Worm (Caenorhabditis elegans) whole organism, L3 larva: ENCODE data around the gene Y54G2A.12.

Source experiments
- egl-27 ChIP-seq: sonication (generic microtip); optimal IDR thresholded peaks from 4 replicates; lab custom pipeline; 2017; ENCODE audit warnings: missing biosample characterization, missing genetic modification reagents, missing genetic modification characterization
- egl-5 ChIP-seq: fragments of 150-350 bp; optimal IDR thresholded peaks from 2 replicates; lab custom pipeline; 2017; ENCODE audit warnings: missing biosample characterization, missing genetic modification reagents, missing genetic modification characterization, inconsistent platforms
- lin-15B ChIP-seq: fragments of 150-350 bp; optimal IDR thresholded peaks from 2 replicates; lab custom pipeline; 2014; ENCODE audit warnings: missing biosample characterization, missing genetic modification characterization
- nfya-1 ChIP-seq: sonication (generic microtip); optimal IDR thresholded peaks from 2 replicates; lab custom pipeline; 2017; ENCODE audit warnings: missing genetic modification characterization, mild to moderate bottlenecking, missing compliant biosample characterization, antibody characterized with exemption, moderate library complexity; ENCODE audit not compliant: insufficient read depth

DNA sequence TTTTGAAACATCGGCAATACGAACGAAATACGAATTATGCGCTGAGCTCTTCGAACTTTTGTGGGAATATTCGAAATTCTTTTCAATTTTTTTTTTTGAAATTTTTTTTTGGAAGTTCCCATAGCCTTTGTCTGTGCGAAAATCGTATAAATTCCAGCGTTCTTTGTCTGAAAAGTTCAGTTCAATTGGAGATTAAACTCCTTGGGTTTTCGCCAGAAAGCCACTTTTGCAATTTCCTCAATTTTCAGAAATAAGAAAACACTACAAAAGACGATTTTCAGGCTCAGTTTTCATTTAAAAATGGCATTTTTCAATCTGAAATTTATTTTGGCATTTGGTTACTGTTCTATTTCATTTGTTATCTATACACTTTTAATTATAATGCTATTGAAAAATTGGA is 23.5 kb downstream of the Y54G2A.12 start, which contains the start of gene Y54G2A.38:
- no peak for TF ChIP-seq nfya-1 (tag; lab: Kevin White, UChicago)
- TF ChIP-seq lin-15B (tag; lab: Kevin White, UChicago): no peak
- no peak for TF ChIP-seq egl-5 (tag; lab: Kevin White, UChicago)
- no peak for TF ChIP-seq egl-27
